Fruit fly (Drosophila melanogaster) whole organism, embryonic: ENCODE measurements around the gene beat-Ib.
A peak's percentile ranks its signal among the peaks of the same experiment; 100 is the strongest.

Experiments
- CG10462 ChIP-seq: fragments of 200-800 bp; sonication (Bioruptor generic); optimal IDR thresholded peaks from 2 replicates; lab custom pipeline; 2016; ENCODE audit warnings: missing biosample characterization, missing genetic modification characterization
- CG4617 ChIP-seq: fragments of 200-800 bp; sonication (Bioruptor generic); optimal IDR thresholded peaks from 3 replicates; lab custom pipeline; 2016; ENCODE audit warnings: missing biosample characterization, missing genetic modification characterization, borderline replicate concordance
- Hr78 ChIP-seq, 2 experiments: fragments of 200-800 bp in 1 of 2; fragments of >200 bp in 1 of 2; sonication (Bioruptor generic) in 1 of 2; optimal IDR thresholded peaks; 2 replicates each; lab custom pipeline; 2017 to 2019; ENCODE audit warnings: missing biosample characterization in 2 of 2, missing genetic modification characterization in 2 of 2, mild to moderate bottlenecking in 1 of 2, moderate library complexity in 1 of 2
- Pdp1 ChIP-seq, 2 experiments: fragments of 200-800 bp; sonication (Bioruptor generic); optimal IDR thresholded peaks; 3 replicates each; lab custom pipeline; 2016; ENCODE audit warnings: missing biosample characterization in 2 of 2, missing genetic modification characterization in 2 of 2, mild to moderate bottlenecking in 1 of 2, moderate library complexity in 1 of 2
- bcd ChIP-seq: fragments of 200-800 bp; sonication (Bioruptor generic); optimal IDR thresholded peaks from 2 replicates; lab custom pipeline; 2017; ENCODE audit warnings: missing biosample characterization, mild to moderate bottlenecking, missing genetic modification characterization
- crol ChIP-seq: fragments of 200-800 bp; sonication (Bioruptor generic); IDR thresholded peaks from 2 replicates; pipeline ENCODE4 v1.3.6; 2022; ENCODE audit warnings: missing biosample characterization, missing genetic modification characterization
- ttk ChIP-seq: fragments of 200-800 bp; sonication (Bioruptor generic); IDR thresholded peaks from 2 replicates; pipeline ENCODE4 v2.1.2; 2022; ENCODE audit warnings: missing biosample characterization, missing genetic modification characterization

DNA sequence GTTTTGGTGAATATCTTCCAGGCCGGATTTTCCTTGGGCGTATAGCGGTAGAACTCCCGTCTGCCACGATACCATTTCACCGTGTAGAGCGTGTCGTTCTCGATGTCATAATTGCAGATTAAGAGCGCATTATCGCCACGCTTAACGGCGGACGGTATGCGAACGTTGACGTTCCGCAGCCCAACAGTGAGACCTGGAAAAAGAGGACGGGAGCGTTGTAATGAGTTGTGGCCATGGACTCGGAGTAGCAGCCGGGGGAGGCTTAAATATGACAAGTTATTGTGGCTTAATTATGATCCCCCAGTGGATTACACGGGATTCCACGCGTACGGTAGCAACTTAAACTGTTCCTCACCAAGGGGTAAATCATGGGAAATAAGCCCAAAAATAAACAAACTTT, 54.1 kb downstream of the beat-Ib start:
- TF ChIP-seq ttk (GFP tag; lab: Robert Waterston, UW), result no peak
- no peak for TF ChIP-seq bcd (GFP tag; lab: Kevin White, UChicago)
- peak in 1 of 2 experiments; percentile 36 for TF ChIP-seq Pdp1 (GFP tag; optimal IDR thresholded peaks at IDR 0.05; lab: Kevin White, UChicago)
- no peak for TF ChIP-seq crol
- no peak for TF ChIP-seq Hr78 (GFP tag; optimal IDR thresholded peaks at IDR 0.05; lab: Kevin White, UChicago)
- TF ChIP-seq CG4617 (GFP tag; lab: Kevin White, UChicago), result no peak
- no peak for TF ChIP-seq CG10462 (GFP tag; lab: Kevin White, UChicago)
